Fruit fly (Drosophila melanogaster) whole organism, embryonic: ENCODE measurements around the gene Tango1.

Experiments
- Ada2b ChIP-seq: fragments of 200-800 bp; sonication (Bioruptor generic); IDR thresholded peaks from 2 replicates; pipeline ENCODE4 v1.3.6; 2022; ENCODE audit warnings: missing biosample characterization, missing genetic modification characterization
- CG10147 ChIP-seq: fragments of 200-800 bp; sonication (Bioruptor generic); optimal IDR thresholded peaks from 2 replicates; lab custom pipeline; 2019; ENCODE audit warnings: missing biosample characterization, mild to moderate bottlenecking, missing genetic modification characterization, moderate library complexity
- CG10431 ChIP-seq: fragments of 200-800 bp; sonication (Bioruptor generic); optimal IDR thresholded peaks from 3 replicates; lab custom pipeline; 2018; ENCODE audit warnings: missing biosample characterization, mild to moderate bottlenecking, missing genetic modification characterization
- CG10565 ChIP-seq: fragments of 200-800 bp; sonication (Bioruptor generic); optimal IDR thresholded peaks from 3 replicates; lab custom pipeline; 2016; ENCODE audit warnings: missing biosample characterization, mild to moderate bottlenecking, missing genetic modification characterization
- CG10654 ChIP-seq: fragments of 200-800 bp; sonication (Bioruptor generic); optimal IDR thresholded peaks from 2 replicates; lab custom pipeline; 2016; ENCODE audit warnings: missing biosample characterization, missing genetic modification characterization
- CG13775 ChIP-seq: fragments of 200-800 bp; sonication (Bioruptor generic); optimal IDR thresholded peaks from 3 replicates; lab custom pipeline; 2017; ENCODE audit warnings: missing biosample characterization, mild to moderate bottlenecking, missing genetic modification characterization
- CG13894 ChIP-seq: fragments of 200-800 bp; sonication (Bioruptor generic); optimal IDR thresholded peaks from 3 replicates; lab custom pipeline; 2018; ENCODE audit warnings: missing biosample characterization, mild to moderate bottlenecking, missing genetic modification characterization, moderate library complexity
- CG18476 ChIP-seq: fragments of 200-800 bp; sonication (Bioruptor generic); optimal IDR thresholded peaks from 2 replicates; lab custom pipeline; 2016; ENCODE audit warnings: missing biosample characterization, mild to moderate bottlenecking, missing genetic modification characterization
- CG31441 ChIP-seq: fragments of 200-800 bp; sonication (Bioruptor generic); IDR thresholded peaks from 2 replicates; pipeline ENCODE4 v1.3.6; 2022; ENCODE audit warnings: missing biosample characterization, missing genetic modification characterization
- CG32772 ChIP-seq: fragments of 200-800 bp; sonication (Bioruptor generic); IDR thresholded peaks from 2 replicates; pipeline ENCODE4 v1.3.6; 2022; ENCODE audit warnings: missing biosample characterization, missing genetic modification characterization
- CG3281 ChIP-seq: fragments of 200-800 bp; sonication (Bioruptor generic); optimal IDR thresholded peaks from 3 replicates; lab custom pipeline; 2017; ENCODE audit warnings: missing biosample characterization, mild to moderate bottlenecking, missing genetic modification characterization
- CG3726 ChIP-seq: fragments of 200-800 bp; sonication (Bioruptor generic); IDR thresholded peaks from 3 replicates; pipeline ENCODE4, ENCODE4 v1.3.6; 2022; ENCODE audit warnings: missing biosample characterization, missing genetic modification characterization
- CG5180 ChIP-seq: fragments of 200-800 bp; sonication (Bioruptor generic); optimal IDR thresholded peaks from 3 replicates; lab custom pipeline; 2017; ENCODE audit warnings: missing biosample characterization, missing genetic modification characterization, mild to moderate bottlenecking, moderate library complexity, missing genetic modification reagents
- CG9797 ChIP-seq: fragments of 200-800 bp; sonication (Bioruptor generic); optimal IDR thresholded peaks from 3 replicates; lab custom pipeline; 2018; ENCODE audit warnings: missing biosample characterization, mild to moderate bottlenecking, missing genetic modification characterization
- CHES-1-like ChIP-seq: fragments of 200-800 bp; sonication (Bioruptor generic); optimal IDR thresholded peaks from 2 replicates; lab custom pipeline; 2016; ENCODE audit warnings: missing biosample characterization, missing genetic modification characterization
- CoRest ChIP-seq: fragments of 200-800 bp; sonication (Bioruptor generic); optimal IDR thresholded peaks from 3 replicates; lab custom pipeline; 2018; ENCODE audit warnings: missing biosample characterization, mild to moderate bottlenecking, missing genetic modification characterization, moderate library complexity
- Dad ChIP-seq: fragments of 200-800 bp; sonication (Bioruptor generic); optimal IDR thresholded peaks from 3 replicates; lab custom pipeline; 2016; ENCODE audit warnings: missing biosample characterization, missing genetic modification characterization
- ERR ChIP-seq: fragments of 200-800 bp; sonication (Bioruptor generic); optimal IDR thresholded peaks from 2 replicates; lab custom pipeline; 2016; ENCODE audit warnings: missing biosample characterization, missing genetic modification characterization
- Fer2 ChIP-seq: fragments of 200-800 bp; sonication (Bioruptor generic); optimal IDR thresholded peaks from 2 replicates; lab custom pipeline; 2018; ENCODE audit warnings: missing biosample characterization, mild to moderate bottlenecking, missing genetic modification characterization, moderate library complexity
- H2.0 ChIP-seq: fragments of 200-800 bp; sonication (Bioruptor generic); IDR thresholded peaks from 2 replicates; pipeline ENCODE4 v1.3.6; 2022; ENCODE audit warnings: missing biosample characterization, missing genetic modification characterization
- HLH54F ChIP-seq: fragments of 200-800 bp; sonication (Bioruptor generic); optimal IDR thresholded peaks from 3 replicates; lab custom pipeline; 2016; ENCODE audit warnings: missing biosample characterization, missing genetic modification characterization
- Lhr ChIP-seq: fragments of 200-800 bp; sonication (Bioruptor generic); optimal IDR thresholded peaks from 3 replicates; lab custom pipeline; 2017; ENCODE audit warnings: mild to moderate bottlenecking, missing biosample characterization, missing genetic modification reagents, missing genetic modification characterization
- Mrtf ChIP-seq: fragments of 200-800 bp; sonication (Bioruptor generic); IDR thresholded peaks from 3 replicates; pipeline ENCODE4 v1.3.6; 2022; ENCODE audit warnings: missing biosample characterization, missing genetic modification characterization
- PHDP ChIP-seq: fragments of 200-800 bp; sonication (Bioruptor generic); optimal IDR thresholded peaks from 3 replicates; lab custom pipeline; 2018; ENCODE audit warnings: missing biosample characterization, mild to moderate bottlenecking, missing genetic modification characterization, moderate library complexity
- Scr ChIP-seq: fragments of 200-800 bp; sonication (Bioruptor generic); IDR thresholded peaks from 2 replicates; pipeline ENCODE4 v1.3.6; 2022; ENCODE audit warnings: missing biosample characterization, missing genetic modification characterization; ENCODE audit not compliant: partially characterized antibody
- Sox102F ChIP-seq: fragments of 200-800 bp; sonication (Bioruptor generic); optimal IDR thresholded peaks from 2 replicates; lab custom pipeline; 2018; ENCODE audit warnings: missing biosample characterization, mild to moderate bottlenecking, missing genetic modification characterization, moderate library complexity
- Sry-β ChIP-seq: fragments of 200-800 bp; sonication (Bioruptor generic); optimal IDR thresholded peaks from 2 replicates; lab custom pipeline; 2018; ENCODE audit warnings: missing biosample characterization, mild to moderate bottlenecking, missing genetic modification characterization, moderate library complexity
- Sry-δ ChIP-seq: fragments of 200-800 bp; sonication (Bioruptor generic); optimal IDR thresholded peaks from 2 replicates; lab custom pipeline; 2016; ENCODE audit warnings: missing biosample characterization, missing genetic modification characterization
- crol ChIP-seq: fragments of 200-800 bp; sonication (Bioruptor generic); IDR thresholded peaks from 2 replicates; pipeline ENCODE4 v1.3.6; 2022; ENCODE audit warnings: missing biosample characterization, missing genetic modification characterization
- dimm ChIP-seq: fragments of 200-800 bp; sonication (Bioruptor generic); IDR thresholded peaks from 2 replicates; pipeline ENCODE4 v1.3.6; 2022; ENCODE audit warnings: missing biosample characterization, missing genetic modification characterization
- emc ChIP-seq: fragments of 200-800 bp; sonication (Bioruptor generic); optimal IDR thresholded peaks from 2 replicates; lab custom pipeline; 2016; ENCODE audit warnings: missing biosample characterization, missing genetic modification characterization
- eve ChIP-seq, 2 experiments: fragments of >200 bp; optimal IDR thresholded peaks; 2 replicates each; lab custom pipeline; 2017; ENCODE audit warnings: missing biosample characterization in 2 of 2, missing genetic modification characterization in 2 of 2
- gsb-n ChIP-seq: fragments of 200-800 bp; sonication (Bioruptor generic); optimal IDR thresholded peaks from 3 replicates; lab custom pipeline; 2018; ENCODE audit warnings: missing biosample characterization, mild to moderate bottlenecking, missing genetic modification characterization
- ham ChIP-seq: fragments of 200-800 bp; sonication (Bioruptor generic); IDR thresholded peaks from 2 replicates; pipeline ENCODE4 v1.3.6; 2022; ENCODE audit warnings: missing biosample characterization, missing genetic modification characterization
- hbn ChIP-seq: fragments of 200-800 bp; sonication (Bioruptor generic); IDR thresholded peaks from 2 replicates; pipeline ENCODE4 v1.3.6; 2022; ENCODE audit warnings: missing biosample characterization, missing genetic modification characterization; ENCODE audit not compliant: partially characterized antibody
- ind ChIP-seq: fragments of 200-800 bp; sonication (Bioruptor generic); optimal IDR thresholded peaks from 3 replicates; lab custom pipeline; 2016; ENCODE audit warnings: missing biosample characterization, missing genetic modification characterization
- lab ChIP-seq: fragments of 200-800 bp; sonication (Bioruptor generic); optimal IDR thresholded peaks from 3 replicates; lab custom pipeline; 2017; ENCODE audit warnings: missing biosample characterization, missing genetic modification characterization, mild to moderate bottlenecking, moderate library complexity, missing genetic modification reagents
- maf-S ChIP-seq: fragments of 200-800 bp; sonication (Bioruptor generic); optimal IDR thresholded peaks from 2 replicates; lab custom pipeline; 2016; ENCODE audit warnings: missing biosample characterization, missing genetic modification characterization
- nau ChIP-seq: fragments of 200-800 bp; sonication (Bioruptor generic); optimal IDR thresholded peaks from 3 replicates; lab custom pipeline; 2017; ENCODE audit warnings: missing biosample characterization, mild to moderate bottlenecking, missing genetic modification characterization, missing genetic modification reagents
- org-1 ChIP-seq: fragments of 200-800 bp; sonication (Bioruptor generic); optimal IDR thresholded peaks from 2 replicates; lab custom pipeline; 2017; ENCODE audit warnings: missing biosample characterization, missing genetic modification characterization
- otp ChIP-seq: fragments of 200-800 bp; sonication (Bioruptor generic); IDR thresholded peaks from 3 replicates; pipeline ENCODE4, ENCODE4 v1.3.6; 2022; ENCODE audit warnings: missing biosample characterization, missing genetic modification characterization
- repo ChIP-seq: fragments of 200-800 bp; sonication (Bioruptor generic); optimal IDR thresholded peaks from 2 replicates; lab custom pipeline; 2016; ENCODE audit warnings: missing biosample characterization, missing genetic modification characterization
- rib ChIP-seq: fragments of 200-800 bp; sonication (Bioruptor generic); IDR thresholded peaks from 2 replicates; pipeline ENCODE4 v1.3.6; 2022; ENCODE audit warnings: missing biosample characterization, missing genetic modification characterization
- sqz ChIP-seq: fragments of 200-800 bp; sonication (Bioruptor generic); optimal IDR thresholded peaks from 3 replicates; lab custom pipeline; 2018; ENCODE audit warnings: missing biosample characterization, mild to moderate bottlenecking, missing genetic modification characterization
- trem ChIP-seq: fragments of 200-800 bp; optimal IDR thresholded peaks from 3 replicates; lab custom pipeline; 2019; ENCODE audit warnings: missing biosample characterization, mild to moderate bottlenecking, missing genetic modification characterization, moderate library complexity
- wek ChIP-seq: fragments of 200-800 bp; sonication (Bioruptor generic); optimal IDR thresholded peaks from 3 replicates; lab custom pipeline; 2018; ENCODE audit warnings: missing biosample characterization, mild to moderate bottlenecking, missing genetic modification characterization, moderate library complexity
- zen2 ChIP-seq: fragments of 200-800 bp; sonication (Bioruptor generic); IDR thresholded peaks from 3 replicates; pipeline ENCODE4 v1.3.6; 2022; ENCODE audit warnings: missing biosample characterization, missing genetic modification characterization; ENCODE audit not compliant: partially characterized antibody
- zfh1 ChIP-seq: fragments of 200-800 bp; sonication (Bioruptor generic); IDR thresholded peaks from 3 replicates; pipeline ENCODE4 v1.3.6; 2022; ENCODE audit warnings: missing biosample characterization, missing genetic modification characterization

The Tango1 gene

DNA sequence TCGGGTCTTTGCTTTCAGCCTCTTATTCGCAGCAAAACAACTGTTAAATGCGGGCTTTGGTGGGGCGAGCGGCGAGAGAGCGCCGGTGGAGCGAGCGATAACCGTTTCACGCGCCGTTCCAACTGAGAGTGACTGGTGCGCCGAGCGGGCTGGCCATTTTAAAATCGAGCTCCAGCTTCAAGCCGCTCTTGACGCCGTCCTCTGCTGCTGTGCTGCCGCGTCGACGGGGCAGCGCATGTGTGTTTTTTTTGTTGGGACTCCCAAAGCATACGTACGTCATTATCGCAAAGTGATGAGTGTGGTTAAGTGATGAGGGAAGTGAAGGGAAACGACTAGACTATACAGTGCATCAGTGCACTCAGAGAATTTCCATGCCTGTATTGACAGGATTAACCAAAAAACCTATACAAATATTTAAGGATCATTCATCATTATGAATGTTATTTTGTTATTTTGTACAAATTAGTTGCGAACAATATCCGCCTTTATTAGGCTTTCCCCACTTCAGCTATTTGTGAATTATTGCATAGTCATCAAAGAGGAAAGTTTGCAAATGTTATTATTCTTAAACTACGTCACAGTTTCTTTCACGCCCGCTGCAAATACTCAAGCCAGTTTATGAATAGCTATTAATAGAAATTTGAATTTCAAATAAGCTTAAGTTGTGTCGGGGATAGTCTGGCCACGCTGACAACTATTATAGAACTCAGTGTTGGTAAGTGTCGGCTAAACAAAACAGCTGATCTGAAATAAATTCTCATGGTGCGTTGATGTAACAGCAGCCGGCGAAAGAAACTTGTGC lies 24.2 kb downstream of the Tango1 start, which contains the start of gene Spn27A (continued):
- peak; percentile 39; the same call in 1 of the 2 replicates for TF ChIP-seq CG32772
- TF ChIP-seq maf-S = peak; percentile 42
- peak; percentile 19 for TF ChIP-seq ERR (GFP tag; lab: Kevin White, UChicago)
- peak; percentile 6; the same call in 1 of the 3 replicates for TF ChIP-seq zen2 (GFP tag; lab: Robert Waterston, UW)
- TF ChIP-seq PHDP (tag; lab: Kevin White, UChicago) = peak; percentile 37
- no peak for TF ChIP-seq ham (GFP tag; lab: Robert Waterston, UW)
- TF ChIP-seq CG3726 (GFP tag; lab: Robert Waterston, UW) = no peak; the same call in 2 of the 3 replicates
- TF ChIP-seq Scr (GFP tag; lab: Robert Waterston, UW) = peak; percentile 24; the same call in 1 of the 2 replicates
- peak; percentile 70 for TF ChIP-seq crol (GFP tag; lab: Robert Waterston, UW)
- peak; percentile 70 for TF ChIP-seq HLH54F (GFP tag; lab: Kevin White, UChicago)
- TF ChIP-seq trem (tag; lab: Kevin White, UChicago) = peak; percentile 46
- peak; percentile 54 for TF ChIP-seq Dad (GFP tag; lab: Kevin White, UChicago)
- TF ChIP-seq CG10431 (GFP tag; lab: Kevin White, UChicago) = no peak
- TF ChIP-seq Mrtf (GFP tag; lab: Robert Waterston, UW) = peak; percentile 24; the same call in 1 of the 3 replicates
- peak; percentile 60 for TF ChIP-seq nau
- peak; percentile 23 for TF ChIP-seq org-1
- no peak for TF ChIP-seq H2.0
- TF ChIP-seq CG5180 (GFP tag; lab: Kevin White, UChicago) = peak; percentile 21
- peak; percentile 78 for TF ChIP-seq sqz (GFP tag; lab: Kevin White, UChicago)
- no peak for TF ChIP-seq eve (GFP tag; optimal IDR thresholded peaks at IDR 0.05; lab: Kevin White, UChicago)
- TF ChIP-seq CG3281 (GFP tag; lab: Kevin White, UChicago) = peak; percentile 60
- 0 out of 3 replicates have a peak, but pooled peaks have one; percentile 3 for TF ChIP-seq zfh1
- TF ChIP-seq CG10147 (GFP tag; lab: Kevin White, UChicago) = peak; percentile 30
- TF ChIP-seq rib (GFP tag; lab: Robert Waterston, UW) = 0 out of 2 replicates have a peak, but pooled peaks have one; percentile 17
- peak; percentile 46 for TF ChIP-seq Ada2b (GFP tag; lab: Robert Waterston, UW)
- TF ChIP-seq CG9797 = peak; percentile 63
- peak; percentile 15 for TF ChIP-seq CG13894 (tag; lab: Kevin White, UChicago)
- TF ChIP-seq Lhr (GFP tag; lab: Kevin White, UChicago) = peak; percentile 54
- TF ChIP-seq CoRest (tag; lab: Kevin White, UChicago) = peak; percentile 68
- peak; percentile 54 for TF ChIP-seq Sry-β (GFP tag; lab: Kevin White, UChicago)
- TF ChIP-seq CG13775 (GFP tag; lab: Kevin White, UChicago) = peak; percentile 56
- TF ChIP-seq ind = peak; percentile 29
- TF ChIP-seq wek (GFP tag; lab: Kevin White, UChicago) = no peak
- TF ChIP-seq CG10654 (GFP tag; lab: Kevin White, UChicago) = peak; percentile 43
- peak; percentile 26 for TF ChIP-seq hbn (GFP tag; lab: Robert Waterston, UW)
- no peak; the same call in 1 of the 2 replicates for TF ChIP-seq CG31441 (GFP tag; lab: Robert Waterston, UW)
- TF ChIP-seq gsb-n = peak; percentile 59
- TF ChIP-seq repo (GFP tag; lab: Kevin White, UChicago) = peak; percentile 1
- TF ChIP-seq dimm (GFP tag; lab: Robert Waterston, UW) = no peak
- TF ChIP-seq CG10565 (GFP tag; lab: Kevin White, UChicago) = no peak
- TF ChIP-seq Fer2 (tag; lab: Kevin White, UChicago) = peak; percentile 29
- TF ChIP-seq CHES-1-like (GFP tag; lab: Kevin White, UChicago) = peak; percentile 59
- TF ChIP-seq Sox102F (GFP tag; lab: Kevin White, UChicago) = no peak
- no peak for TF ChIP-seq lab
- peak; percentile 51 for TF ChIP-seq Sry-δ (GFP tag; lab: Kevin White, UChicago)
- peak; percentile 9 for TF ChIP-seq CG18476 (GFP tag; lab: Kevin White, UChicago)
- TF ChIP-seq otp = no peak
- no peak for TF ChIP-seq emc
